Fruit fly (Drosophila melanogaster): Measurements from ENCODE around the gene rod.

rod gene

dm6 chr3R:31622648-31623047, 41.9 kb downstream of the rod start:
- TF ChIP-seq psq (optimal IDR thresholded peaks at IDR 0.05) (no peak), insv (optimal IDR thresholded peaks at IDR 0.05) (no peak), h (optimal IDR thresholded peaks at IDR 0.05) (no peak), Myc (optimal IDR thresholded peaks at IDR 0.05) (no peak), ttk (optimal IDR thresholded peaks at IDR 0.05) (no peak), Sin3A (optimal IDR thresholded peaks at IDR 0.05) (no peak)

dm6 chr3R:31626237-31626636, 45.5 kb downstream of the rod start:
- TF ChIP-seq Sin3A (optimal IDR thresholded peaks at IDR 0.05) (no peak), insv (optimal IDR thresholded peaks at IDR 0.05) (no peak), h (optimal IDR thresholded peaks at IDR 0.05) (no peak), Myc (optimal IDR thresholded peaks at IDR 0.05) (no peak)

DNA sequence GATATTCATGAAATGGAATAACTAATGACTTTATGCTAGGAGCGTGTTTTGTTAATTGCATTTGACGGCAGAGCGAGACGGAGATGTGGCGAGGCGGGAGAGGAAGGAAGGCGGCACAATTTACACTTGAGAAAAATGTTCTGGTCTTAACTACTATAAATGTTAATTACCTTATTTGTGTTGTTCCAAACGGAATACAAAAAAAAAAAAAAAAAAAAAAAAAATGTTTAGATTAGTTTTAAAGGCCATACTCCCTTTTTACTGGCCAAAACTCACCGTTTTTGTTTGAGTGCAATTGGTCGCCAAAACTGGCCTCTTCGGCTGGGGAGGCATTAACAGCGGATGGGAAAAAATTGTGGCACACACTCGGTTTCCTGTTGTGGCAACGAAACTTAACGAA, 46.4 kb downstream of the rod start:
- no peak for TF ChIP-seq ttk (optimal IDR thresholded peaks at IDR 0.05)
- no peak for TF ChIP-seq h (optimal IDR thresholded peaks at IDR 0.05)
- no peak for TF ChIP-seq insv (optimal IDR thresholded peaks at IDR 0.05)
- TF ChIP-seq Sin3A (optimal IDR thresholded peaks at IDR 0.05) = no peak
- no peak for TF ChIP-seq psq (optimal IDR thresholded peaks at IDR 0.05)
- TF ChIP-seq Myc (optimal IDR thresholded peaks at IDR 0.05) = no peak

DNA sequence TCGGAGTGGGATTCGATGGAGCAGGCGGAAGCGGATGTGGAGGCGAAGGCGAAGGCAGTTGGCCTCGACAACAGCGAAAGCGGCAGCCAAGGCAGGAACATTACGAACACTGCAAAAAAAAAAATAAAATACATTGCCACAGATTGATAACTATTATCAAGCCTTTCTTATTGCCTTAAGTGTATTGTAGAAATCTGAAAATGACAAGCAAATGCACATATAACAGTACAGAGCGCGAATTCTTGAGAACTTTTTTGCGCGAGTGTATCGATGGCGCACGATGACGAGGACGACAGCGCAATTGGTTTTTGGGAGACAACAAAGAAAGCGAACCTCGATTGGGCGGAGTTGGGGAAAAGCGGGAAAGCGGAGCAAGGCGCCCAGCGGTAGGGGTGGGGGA, 49.6 kb downstream of the rod start:
- no peak for TF ChIP-seq Sin3A (optimal IDR thresholded peaks at IDR 0.05)
- no peak for TF ChIP-seq insv (optimal IDR thresholded peaks at IDR 0.05)
- no peak for TF ChIP-seq psq (optimal IDR thresholded peaks at IDR 0.05)
- TF ChIP-seq ttk (optimal IDR thresholded peaks at IDR 0.05) = no peak
- TF ChIP-seq Myc (optimal IDR thresholded peaks at IDR 0.05) = no peak

- no peak for TF ChIP-seq h (optimal IDR thresholded peaks at IDR 0.05)
- TF ChIP-seq insv (optimal IDR thresholded peaks at IDR 0.05) = no peak
- no peak for TF ChIP-seq ttk (optimal IDR thresholded peaks at IDR 0.05)
- no peak for TF ChIP-seq Myc (optimal IDR thresholded peaks at IDR 0.05)
- TF ChIP-seq psq (optimal IDR thresholded peaks at IDR 0.05) = no peak
- no peak for TF ChIP-seq Sin3A (optimal IDR thresholded peaks at IDR 0.05)
Measured at dm6 chr3R:31632316-31632715, 51.6 kb downstream of the rod start.

DNA sequence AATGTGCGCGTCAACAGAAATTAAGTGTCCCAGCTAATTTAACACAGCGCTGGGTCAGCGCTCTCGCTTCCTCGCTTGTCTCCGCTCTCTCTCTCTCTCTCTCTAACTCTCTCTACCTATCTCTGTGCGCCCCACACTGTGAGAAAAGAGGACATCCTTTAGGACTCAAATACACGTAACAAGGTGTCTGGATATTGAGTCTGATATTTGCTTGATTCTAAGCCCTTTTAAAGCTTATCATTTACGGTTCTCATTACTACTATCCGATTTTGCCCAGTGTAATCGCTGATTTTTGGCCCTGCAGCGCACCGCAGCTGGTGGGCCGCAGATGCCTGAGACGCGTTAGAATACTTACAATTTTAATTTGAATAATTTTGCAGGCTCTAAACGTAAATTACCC, 55.8 kb downstream of the rod start:
- TF ChIP-seq psq (optimal IDR thresholded peaks at IDR 0.05) (no peak), Sin3A (optimal IDR thresholded peaks at IDR 0.05) (no peak), ttk (optimal IDR thresholded peaks at IDR 0.05) (no peak), h (optimal IDR thresholded peaks at IDR 0.05) (no peak)
